Fruit fly (Drosophila melanogaster) whole organism, adult: ENCODE measurements around the gene CG32801.

Experiments used
- CG33017 ChIP-seq: fragments of 200-800 bp; sonication (Bioruptor generic); optimal IDR thresholded peaks from 2 replicates; lab custom pipeline; 2018; ENCODE audit warnings: missing biosample characterization, mild to moderate bottlenecking, missing genetic modification characterization, moderate library complexity
- CG7101 ChIP-seq: fragments of 200-800 bp; sonication (Bioruptor generic); optimal IDR thresholded peaks from 2 replicates; lab custom pipeline; 2018; ENCODE audit warnings: missing biosample characterization, mild to moderate bottlenecking, missing genetic modification characterization, moderate library complexity
- cnc ChIP-seq, 2 experiments: fragments of >200 bp; optimal IDR thresholded peaks; 2 replicates each; lab custom pipeline; 2017
- ovo ChIP-seq: fragments of 200-800 bp; sonication (Bioruptor generic); optimal IDR thresholded peaks from 2 replicates; lab custom pipeline; 2016; ENCODE audit warnings: missing biosample characterization, missing genetic modification characterization
- tj ChIP-seq: fragments of 200-800 bp; sonication (Bioruptor generic); optimal IDR thresholded peaks from 3 replicates; lab custom pipeline; 2017; ENCODE audit warnings: missing biosample characterization, mild to moderate bottlenecking, missing genetic modification characterization, moderate library complexity

dm6 chrX:1858867-1859266, 44.1 kb downstream of the CG32801 start, which contains the start of gene Lamtor5:
- TF ChIP-seq CG33017 (tag; lab: Kevin White, UChicago) (peak; percentile 20), cnc (optimal IDR thresholded peaks at IDR 0.05; lab: Kevin White, UChicago) (no peak), tj (GFP tag; lab: Kevin White, UChicago) (no peak), ovo (GFP tag; lab: Kevin White, UChicago) (peak; percentile 2), CG7101 (tag; lab: Kevin White, UChicago) (peak; percentile 51)
